Worm (Caenorhabditis elegans) whole organism, L3 larva: ENCODE results near the gene ZK892.3.

Experiments used
- ZK546.5 ChIP-seq: sonication (generic microtip); optimal IDR thresholded peaks from 2 replicates; lab custom pipeline; 2017; ENCODE audit warnings: missing biosample characterization, missing genetic modification characterization
- aly-2 ChIP-seq: fragments of 150-350 bp; optimal IDR thresholded peaks from 2 replicates; lab custom pipeline; 2014; ENCODE audit warnings: missing biosample characterization, missing genetic modification characterization
- ama-1 ChIP-seq: fragments of 150-350 bp; optimal IDR thresholded peaks from 2 replicates; lab custom pipeline; 2018
- ceh-16 ChIP-seq: sonication (generic microtip); optimal IDR thresholded peaks from 2 replicates; lab custom pipeline; 2017; ENCODE audit warnings: missing biosample characterization, missing genetic modification characterization
- ceh-28 ChIP-seq: fragments of 150-350 bp; optimal IDR thresholded peaks from 2 replicates; lab custom pipeline; 2014; ENCODE audit warnings: missing biosample characterization, missing genetic modification reagents, missing genetic modification characterization
- ceh-9 ChIP-seq: sonication (generic microtip); optimal IDR thresholded peaks from 2 replicates; lab custom pipeline; 2018; ENCODE audit warnings: missing biosample characterization, missing genetic modification characterization
- egl-27 ChIP-seq: sonication (generic microtip); optimal IDR thresholded peaks from 4 replicates; lab custom pipeline; 2017; ENCODE audit warnings: missing biosample characterization, missing genetic modification reagents, missing genetic modification characterization
- egl-5 ChIP-seq: fragments of 150-350 bp; optimal IDR thresholded peaks from 2 replicates; lab custom pipeline; 2017; ENCODE audit warnings: missing biosample characterization, missing genetic modification reagents, missing genetic modification characterization, inconsistent platforms
- elt-1 ChIP-seq: fragments of 150-350 bp; optimal IDR thresholded peaks from 2 replicates; lab custom pipeline; 2014; ENCODE audit warnings: missing biosample characterization, missing genetic modification characterization
- elt-2 ChIP-seq: sonication (generic microtip); optimal IDR thresholded peaks from 2 replicates; lab custom pipeline; 2016; ENCODE audit warnings: missing genetic modification reagents, mild to moderate bottlenecking, missing genetic modification characterization, missing compliant biosample characterization
- eor-1 ChIP-seq, 2 experiments: fragments of 150-350 bp; optimal IDR thresholded peaks; 2 replicates each; lab custom pipeline; 2014 to 2018; ENCODE audit warnings: missing biosample characterization in 2 of 2, missing genetic modification characterization in 2 of 2
- fkh-10 ChIP-seq: sonication (generic microtip); optimal IDR thresholded peaks from 2 replicates; lab custom pipeline; 2017; ENCODE audit warnings: missing biosample characterization, missing genetic modification reagents, missing genetic modification characterization
- fkh-2 ChIP-seq: fragments of 150-350 bp; optimal IDR thresholded peaks from 2 replicates; lab custom pipeline; 2014; ENCODE audit warnings: missing biosample characterization, missing genetic modification reagents, missing genetic modification characterization
- hmg-11 ChIP-seq: sonication (generic microtip); optimal IDR thresholded peaks from 2 replicates; lab custom pipeline; 2016; ENCODE audit warnings: missing genetic modification characterization, missing compliant biosample characterization
- lin-15B ChIP-seq: fragments of 150-350 bp; optimal IDR thresholded peaks from 2 replicates; lab custom pipeline; 2014; ENCODE audit warnings: missing biosample characterization, missing genetic modification characterization
- lsy-12 ChIP-seq: sonication (generic microtip); optimal IDR thresholded peaks from 2 replicates; lab custom pipeline; 2016; ENCODE audit warnings: mild to moderate bottlenecking, missing genetic modification characterization, missing compliant biosample characterization
- mdl-1 ChIP-seq: fragments of 150-350 bp; optimal IDR thresholded peaks from 2 replicates; lab custom pipeline; 2014; ENCODE audit warnings: missing biosample characterization, missing genetic modification characterization
- nfya-1 ChIP-seq: sonication (generic microtip); optimal IDR thresholded peaks from 2 replicates; lab custom pipeline; 2017; ENCODE audit warnings: missing genetic modification characterization, mild to moderate bottlenecking, missing compliant biosample characterization, antibody characterized with exemption, moderate library complexity; ENCODE audit not compliant: insufficient read depth
- nhr-11 ChIP-seq: fragments of 150-350 bp; optimal IDR thresholded peaks from 2 replicates; lab custom pipeline; 2014; ENCODE audit warnings: missing biosample characterization, missing genetic modification characterization
- nhr-12 ChIP-seq: fragments of 150-350 bp; optimal IDR thresholded peaks from 2 replicates; lab custom pipeline; 2014; ENCODE audit warnings: missing biosample characterization, missing genetic modification characterization
- nhr-237 ChIP-seq: fragments of 150-350 bp; optimal IDR thresholded peaks from 2 replicates; lab custom pipeline; 2014; ENCODE audit warnings: missing biosample characterization, missing genetic modification characterization
- nhr-25 ChIP-seq: sonication (generic microtip); optimal IDR thresholded peaks from 2 replicates; lab custom pipeline; 2017; ENCODE audit warnings: missing biosample characterization, missing genetic modification characterization
- nhr-28 ChIP-seq: fragments of 150-350 bp; optimal IDR thresholded peaks from 2 replicates; lab custom pipeline; 2014; ENCODE audit warnings: missing biosample characterization, missing genetic modification characterization
- nhr-43 ChIP-seq: sonication (generic microtip); optimal IDR thresholded peaks from 2 replicates; lab custom pipeline; 2016; ENCODE audit warnings: mild to moderate bottlenecking, missing genetic modification characterization, missing compliant biosample characterization; ENCODE audit not compliant: poor library complexity, severe bottlenecking
- nhr-67 ChIP-seq: fragments of 150-350 bp; optimal IDR thresholded peaks from 2 replicates; lab custom pipeline; 2014; ENCODE audit warnings: missing biosample characterization, missing genetic modification characterization
- nhr-76 ChIP-seq: fragments of 150-350 bp; sonication (generic microtip); optimal IDR thresholded peaks from 5 replicates; lab custom pipeline; 2014; ENCODE audit warnings: missing biosample characterization, missing genetic modification characterization
- pha-4 ChIP-seq: fragments of 150-350 bp; optimal IDR thresholded peaks from 2 replicates; lab custom pipeline; 2014; ENCODE audit warnings: missing biosample characterization, missing genetic modification reagents, missing genetic modification characterization
- pqm-1 ChIP-seq: fragments of 150-350 bp; optimal IDR thresholded peaks from 2 replicates; lab custom pipeline; 2017; ENCODE audit warnings: missing biosample characterization, missing genetic modification characterization, inconsistent platforms
- sea-2 ChIP-seq: fragments of 150-350 bp; sonication (generic microtip); optimal IDR thresholded peaks from 4 replicates; lab custom pipeline; 2014; ENCODE audit warnings: missing biosample characterization, missing genetic modification reagents, missing genetic modification characterization
- tbx-2 ChIP-seq: sonication (generic microtip); optimal IDR thresholded peaks from 2 replicates; lab custom pipeline; 2016; ENCODE audit warnings: mild to moderate bottlenecking, missing genetic modification characterization, missing compliant biosample characterization
- unc-62 ChIP-seq: fragments of 150-350 bp; sonication (generic microtip); optimal IDR thresholded peaks from 4 replicates; lab custom pipeline; 2014; ENCODE audit warnings: missing biosample characterization, missing genetic modification reagents, missing genetic modification characterization
- zag-1 ChIP-seq: fragments of 150-350 bp; optimal IDR thresholded peaks from 2 replicates; lab custom pipeline; 2014; ENCODE audit warnings: missing biosample characterization, missing genetic modification characterization
- ztf-11 ChIP-seq: fragments of 150-350 bp; optimal IDR thresholded peaks from 2 replicates; lab custom pipeline; 2014; ENCODE audit warnings: missing biosample characterization, missing genetic modification characterization
- ztf-4 ChIP-seq: fragments of 150-350 bp; optimal IDR thresholded peaks from 2 replicates; lab custom pipeline; 2014; ENCODE audit warnings: missing biosample characterization, missing genetic modification characterization

Gene ZK892.3

ce11 chrII:9976405-9976804, 25.2 kb upstream of the ZK892.3 start, which contains the start of gene R53.8:
R53.8 (plus strand) TSS chrII:9976705.
- TF ChIP-seq elt-1 (no peak), mdl-1 (tag; lab: Kevin White, UChicago) (no peak), nfya-1 (tag; lab: Kevin White, UChicago) (no peak), nhr-43 (no peak), lsy-12 (tag; lab: Kevin White, UChicago) (no peak), egl-27 (tag; lab: Kevin White, UChicago) (no peak), pha-4 (tag; lab: Kevin White, UChicago) (no peak), eor-1 (tag; optimal IDR thresholded peaks at IDR 0.05; lab: Kevin White, UChicago) (no peak), ZK546.5 (tag; lab: Kevin White, UChicago) (no peak), ceh-9 (tag; lab: Kevin White, UChicago) (no peak), nhr-25 (no peak), nhr-237 (no peak)

ce11 chrII:9980077-9980631, 21.5 kb upstream of the ZK892.3 start, which contains the start of gene ZK892.6:
ZK892.6 (minus strand) TSS chrII:9980127.
- TF ChIP-seq nhr-28 (tag; lab: Kevin White, UChicago) (no peak), tbx-2 (tag; lab: Kevin White, UChicago) (no peak), ceh-28 (tag; lab: Kevin White, UChicago) (no peak), sea-2 (no peak), egl-5 (tag; lab: Kevin White, UChicago) (no peak), nhr-67 (tag; lab: Kevin White, UChicago) (no peak), pqm-1 (tag; lab: Kevin White, UChicago) (no peak), elt-1 (no peak), ztf-11 (tag; lab: Kevin White, UChicago) (no peak), hmg-11 (tag; lab: Kevin White, UChicago) (no peak)

ce11 chrII:9981760-9982159, 19.9 kb upstream of the ZK892.3 start, which contains the start of gene sdz-38:
sdz-38 (minus strand) TSS chrII:9981860.
- TF ChIP-seq nhr-12 (tag; lab: Kevin White, UChicago), result no peak
- TF ChIP-seq nhr-28 (tag; lab: Kevin White, UChicago), result no peak
- TF ChIP-seq sea-2, result no peak
- no peak for TF ChIP-seq pqm-1 (tag; lab: Kevin White, UChicago)
- TF ChIP-seq fkh-10 (GFP tag; lab: Kevin White, UChicago), result no peak
- no peak for TF ChIP-seq ztf-4 (tag; lab: Kevin White, UChicago)
- no peak for TF ChIP-seq nhr-11
- TF ChIP-seq ceh-16, result no peak
- no peak for TF ChIP-seq zag-1
- TF ChIP-seq lin-15B (tag; lab: Kevin White, UChicago), result no peak
- TF ChIP-seq unc-62 (GFP tag; lab: Kevin White, UChicago), result no peak
- no peak for TF ChIP-seq ceh-9 (tag; lab: Kevin White, UChicago)
- TF ChIP-seq egl-27 (tag; lab: Kevin White, UChicago), result no peak
- no peak for TF ChIP-seq nhr-67 (tag; lab: Kevin White, UChicago)
- no peak for TF ChIP-seq nhr-76 (tag; lab: Kevin White, UChicago)
- TF ChIP-seq ceh-28 (tag; lab: Kevin White, UChicago), result no peak
- no peak for TF ChIP-seq elt-2 (tag; lab: Kevin White, UChicago)
- TF ChIP-seq fkh-2, result no peak
- no peak for TF ChIP-seq nhr-25
- TF ChIP-seq ztf-11 (tag; lab: Kevin White, UChicago), result no peak
- TF ChIP-seq, all 47 proteins: peak for 0

- TF ChIP-seq lsy-12 (tag; lab: Kevin White, UChicago) (no peak), aly-2 (tag; lab: Kevin White, UChicago) (no peak), eor-1 (tag; optimal IDR thresholded peaks at IDR 0.05; lab: Kevin White, UChicago) (no peak), pqm-1 (tag; lab: Kevin White, UChicago) (no peak), ama-1 (no peak), elt-2 (tag; lab: Kevin White, UChicago) (no peak), hmg-11 (tag; lab: Kevin White, UChicago) (no peak), nhr-11 (no peak), nhr-237 (no peak)
These were observed 19.2 kb upstream of the ZK892.3 start for ce11 chrII:9982437-9982836.
